Worm (Caenorhabditis elegans) whole organism, late embryonic: ENCODE data around the gene VZK822L.2.

ENCODE experiments used
- ama-1 ChIP-seq: fragments of 150-350 bp; optimal IDR thresholded peaks from 2 replicates; lab custom pipeline; 2014
- ceh-31 ChIP-seq: sonication (generic microtip); optimal IDR thresholded peaks from 2 replicates; lab custom pipeline; 2016; ENCODE audit warnings: missing genetic modification characterization, missing compliant biosample characterization
- nhr-11 ChIP-seq: fragments of 150-350 bp; optimal IDR thresholded peaks from 2 replicates; lab custom pipeline; 2014; ENCODE audit warnings: missing biosample characterization, missing genetic modification characterization
- nhr-232 ChIP-seq: sonication (generic microtip); optimal IDR thresholded peaks from 2 replicates; lab custom pipeline; 2016; ENCODE audit warnings: missing genetic modification characterization, missing compliant biosample characterization
- odd-2 ChIP-seq: sonication (generic microtip); optimal IDR thresholded peaks from 2 replicates; lab custom pipeline; 2017; ENCODE audit warnings: antibody characterized with exemption, mild to moderate bottlenecking, missing genetic modification characterization, missing compliant biosample characterization
- pag-3 ChIP-seq: sonication (generic microtip); optimal IDR thresholded peaks from 2 replicates; lab custom pipeline; 2016; ENCODE audit warnings: missing compliant biosample characterization, missing genetic modification characterization, borderline replicate concordance
- sox-4 ChIP-seq: sonication (generic microtip); optimal IDR thresholded peaks from 2 replicates; lab custom pipeline; 2017; ENCODE audit warnings: mild to moderate bottlenecking, missing genetic modification characterization, inconsistent platforms, missing compliant biosample characterization
- unc-55 ChIP-seq: sonication (generic microtip); optimal IDR thresholded peaks from 2 replicates; lab custom pipeline; 2017; ENCODE audit warnings: missing biosample characterization, missing genetic modification reagents, missing genetic modification characterization

ce11 chrIV:11937087-11937486 lies 25.3 kb downstream of the VZK822L.2 start, which contains the start of gene slc-5A12:
- TF ChIP-seq pag-3 (tag; lab: Kevin White, UChicago) (no peak), ceh-31 (tag; lab: Kevin White, UChicago) (no peak), odd-2 (no peak), unc-55 (GFP tag; lab: Kevin White, UChicago) (no peak), sox-4 (no peak), nhr-11 (tag; lab: Kevin White, UChicago) (no peak), ama-1 (lab: Kevin White, UChicago) (no peak), nhr-232 (tag; lab: Kevin White, UChicago) (no peak)
